Fruit fly (Drosophila melanogaster): ENCODE results near the gene Irk3.

dm6 chr2L:18671146-18671545 lies 42.4 kb downstream of the Irk3 start, which contains the start of gene CG43338:
- no peak for TF ChIP-seq Sin3A (optimal IDR thresholded peaks at IDR 0.05)
- no peak for TF ChIP-seq Myc (optimal IDR thresholded peaks at IDR 0.05)

All from Kc167 (cell line).